Fruit fly (Drosophila melanogaster) whole organism, embryonic: ENCODE data around the gene CG7985.
A peak's percentile ranks its signal among the peaks of the same experiment; 100 is the strongest.

Experiments used
- BEAF-32 ChIP-seq: fragments of 200-800 bp; sonication (Bioruptor generic); optimal IDR thresholded peaks from 3 replicates; lab custom pipeline; 2017; ENCODE audit warnings: missing biosample characterization, missing genetic modification characterization, mild to moderate bottlenecking, moderate library complexity, missing genetic modification reagents
- CG10431 ChIP-seq: fragments of 200-800 bp; sonication (Bioruptor generic); optimal IDR thresholded peaks from 3 replicates; lab custom pipeline; 2018; ENCODE audit warnings: missing biosample characterization, mild to moderate bottlenecking, missing genetic modification characterization
- CG10565 ChIP-seq: fragments of 200-800 bp; sonication (Bioruptor generic); optimal IDR thresholded peaks from 3 replicates; lab custom pipeline; 2016; ENCODE audit warnings: missing biosample characterization, mild to moderate bottlenecking, missing genetic modification characterization
- CG11247 ChIP-seq: fragments of 200-800 bp; sonication (Bioruptor generic); IDR thresholded peaks from 2 replicates; pipeline ENCODE4 v1.3.6; 2022; ENCODE audit warnings: missing biosample characterization, missing genetic modification characterization
- CG11398 ChIP-seq: fragments of 200-800 bp; sonication (Bioruptor generic); optimal IDR thresholded peaks from 2 replicates; lab custom pipeline; 2016; ENCODE audit warnings: missing biosample characterization, missing genetic modification characterization
- CG11456 ChIP-seq: fragments of 200-800 bp; sonication (Bioruptor generic); IDR thresholded peaks from 3 replicates; pipeline ENCODE4 v1.3.6; 2022; ENCODE audit warnings: missing biosample characterization, missing genetic modification characterization
- CG12391 ChIP-seq: fragments of 200-800 bp; sonication (Bioruptor generic); optimal IDR thresholded peaks from 3 replicates; lab custom pipeline; 2018; ENCODE audit warnings: missing biosample characterization, mild to moderate bottlenecking, missing genetic modification characterization, moderate library complexity
- CG13894 ChIP-seq: fragments of 200-800 bp; sonication (Bioruptor generic); optimal IDR thresholded peaks from 3 replicates; lab custom pipeline; 2018; ENCODE audit warnings: missing biosample characterization, mild to moderate bottlenecking, missing genetic modification characterization, moderate library complexity
- CG17361 ChIP-seq: fragments of 200-800 bp; sonication (Bioruptor generic); IDR thresholded peaks from 3 replicates; pipeline ENCODE4 v1.3.6; 2022; ENCODE audit warnings: missing biosample characterization, missing genetic modification characterization
- CG17829 ChIP-seq: fragments of 200-800 bp; optimal IDR thresholded peaks from 2 replicates; lab custom pipeline; 2019; ENCODE audit warnings: missing biosample characterization, mild to moderate bottlenecking, missing genetic modification characterization, moderate library complexity
- CG18476 ChIP-seq: fragments of 200-800 bp; sonication (Bioruptor generic); optimal IDR thresholded peaks from 2 replicates; lab custom pipeline; 2016; ENCODE audit warnings: missing biosample characterization, mild to moderate bottlenecking, missing genetic modification characterization
- CG18619 ChIP-seq: fragments of 200-800 bp; sonication (Bioruptor generic); optimal IDR thresholded peaks from 3 replicates; lab custom pipeline; 2017; ENCODE audit warnings: missing biosample characterization, mild to moderate bottlenecking, missing genetic modification characterization
- CG2120 ChIP-seq: fragments of 200-800 bp; sonication (Bioruptor generic); optimal IDR thresholded peaks from 3 replicates; lab custom pipeline; 2016; ENCODE audit warnings: missing biosample characterization, missing genetic modification characterization
- CG2202 ChIP-seq: fragments of 200-800 bp; sonication (Bioruptor generic); optimal IDR thresholded peaks from 2 replicates; lab custom pipeline; 2018; ENCODE audit warnings: missing biosample characterization, mild to moderate bottlenecking, missing genetic modification characterization
- CG2712 ChIP-seq: fragments of 200-800 bp; optimal IDR thresholded peaks from 3 replicates; lab custom pipeline; 2019; ENCODE audit warnings: missing biosample characterization, mild to moderate bottlenecking, missing genetic modification characterization, moderate library complexity
- CG2875 ChIP-seq: fragments of 200-800 bp; sonication (Bioruptor generic); optimal IDR thresholded peaks from 2 replicates; lab custom pipeline; 2017; ENCODE audit warnings: missing biosample characterization, mild to moderate bottlenecking, missing genetic modification characterization, missing genetic modification reagents
- CG30403 ChIP-seq: fragments of 200-800 bp; sonication (Bioruptor generic); optimal IDR thresholded peaks from 3 replicates; lab custom pipeline; 2016; ENCODE audit warnings: missing biosample characterization, missing genetic modification characterization
- CG33213 ChIP-seq: fragments of 200-800 bp; sonication (Bioruptor generic); optimal IDR thresholded peaks from 3 replicates; lab custom pipeline; 2016; ENCODE audit warnings: missing biosample characterization, missing genetic modification characterization
- CG33557 ChIP-seq: fragments of 200-800 bp; sonication (Bioruptor generic); optimal IDR thresholded peaks from 2 replicates; lab custom pipeline; 2019; ENCODE audit warnings: missing biosample characterization, mild to moderate bottlenecking, missing genetic modification characterization, moderate library complexity
- CG34376 ChIP-seq: fragments of 200-800 bp; sonication (Bioruptor generic); optimal IDR thresholded peaks from 2 replicates; lab custom pipeline; 2018; ENCODE audit warnings: missing biosample characterization, mild to moderate bottlenecking, missing genetic modification characterization
- CG4404 ChIP-seq: fragments of 200-800 bp; sonication (Bioruptor generic); IDR thresholded peaks from 2 replicates; pipeline ENCODE4 v1.3.6; 2022; ENCODE audit warnings: missing biosample characterization, missing genetic modification characterization
- CG7271 ChIP-seq: fragments of 200-800 bp; sonication (Bioruptor generic); optimal IDR thresholded peaks from 2 replicates; lab custom pipeline; 2018; ENCODE audit warnings: missing biosample characterization, mild to moderate bottlenecking, missing genetic modification characterization, moderate library complexity
- CG7928 ChIP-seq: fragments of 200-800 bp; sonication (Bioruptor generic); optimal IDR thresholded peaks from 2 replicates; lab custom pipeline; 2017; ENCODE audit warnings: missing biosample characterization, mild to moderate bottlenecking, missing genetic modification characterization
- CG8388 ChIP-seq: fragments of 200-800 bp; sonication (Bioruptor generic); optimal IDR thresholded peaks from 2 replicates; lab custom pipeline; 2019; ENCODE audit warnings: missing biosample characterization, mild to moderate bottlenecking, missing genetic modification characterization, moderate library complexity
- Camta ChIP-seq: fragments of 200-800 bp; sonication (Bioruptor generic); optimal IDR thresholded peaks from 2 replicates; lab custom pipeline; 2016; ENCODE audit warnings: missing biosample characterization, missing genetic modification characterization
- Dfd ChIP-seq, 2 experiments: fragments of >200 bp; optimal IDR thresholded peaks; 2 replicates each; lab custom pipeline; 2017; ENCODE audit warnings: missing biosample characterization in 2 of 2, missing genetic modification characterization in 2 of 2
- Dip3 ChIP-seq: fragments of 200-800 bp; sonication (Bioruptor generic); optimal IDR thresholded peaks from 3 replicates; lab custom pipeline; 2016; ENCODE audit warnings: missing biosample characterization, missing genetic modification characterization
- ERR ChIP-seq: fragments of 200-800 bp; sonication (Bioruptor generic); optimal IDR thresholded peaks from 2 replicates; lab custom pipeline; 2016; ENCODE audit warnings: missing biosample characterization, missing genetic modification characterization
- GATAe ChIP-seq: fragments of 200-800 bp; sonication (Bioruptor generic); conservative IDR thresholded peaks from 2 replicates; pipeline ENCODE4 v1.3.6; 2022; ENCODE audit warnings: missing biosample characterization, missing genetic modification characterization
- Lim3 ChIP-seq: fragments of 200-800 bp; sonication (Bioruptor generic); IDR thresholded peaks from 2 replicates; pipeline ENCODE4 v1.3.6; 2022; ENCODE audit warnings: missing biosample characterization, missing genetic modification characterization
- Meics ChIP-seq: fragments of 200-800 bp; sonication (Bioruptor generic); optimal IDR thresholded peaks from 2 replicates; lab custom pipeline; 2017; ENCODE audit warnings: missing biosample characterization, mild to moderate bottlenecking, missing genetic modification characterization
- Mes4 ChIP-seq: fragments of 200-800 bp; sonication (Bioruptor generic); optimal IDR thresholded peaks from 2 replicates; lab custom pipeline; 2016; ENCODE audit warnings: missing biosample characterization, missing genetic modification characterization
- Nf-YC ChIP-seq: fragments of 200-800 bp; optimal IDR thresholded peaks from 3 replicates; lab custom pipeline; 2019; ENCODE audit warnings: missing biosample characterization, mild to moderate bottlenecking, missing genetic modification characterization, moderate library complexity
- Side ChIP-seq: fragments of 200-800 bp; sonication (Bioruptor generic); optimal IDR thresholded peaks from 2 replicates; lab custom pipeline; 2016; ENCODE audit warnings: missing biosample characterization, missing genetic modification characterization
- Xbp1 ChIP-seq: fragments of 200-800 bp; sonication (Bioruptor generic); optimal IDR thresholded peaks from 3 replicates; lab custom pipeline; 2016; ENCODE audit warnings: missing biosample characterization, mild to moderate bottlenecking, missing genetic modification characterization
- amos ChIP-seq: fragments of 200-800 bp; sonication (Bioruptor generic); IDR thresholded peaks from 2 replicates; pipeline ENCODE4 v1.3.6; 2022; ENCODE audit warnings: missing biosample characterization, missing genetic modification characterization; ENCODE audit not compliant: partially characterized antibody
- ase ChIP-seq: fragments of 200-800 bp; sonication (Bioruptor generic); IDR thresholded peaks from 3 replicates; pipeline ENCODE4 v1.3.6; 2022; ENCODE audit warnings: missing biosample characterization, missing genetic modification characterization
- bbx ChIP-seq: fragments of 200-800 bp; sonication (Bioruptor generic); IDR thresholded peaks from 2 replicates; pipeline ENCODE4 v1.3.6; 2022; ENCODE audit warnings: missing biosample characterization, missing genetic modification characterization; ENCODE audit not compliant: partially characterized antibody
- bigmax ChIP-seq: fragments of 200-800 bp; sonication (Bioruptor generic); optimal IDR thresholded peaks from 2 replicates; lab custom pipeline; 2018; ENCODE audit warnings: missing biosample characterization, mild to moderate bottlenecking, missing genetic modification characterization
- danr ChIP-seq: fragments of 200-800 bp; sonication (Bioruptor generic); IDR thresholded peaks from 2 replicates; pipeline ENCODE4 v1.3.6; 2022; ENCODE audit warnings: missing biosample characterization, missing genetic modification characterization
- dpn ChIP-seq, 2 experiments: fragments of 200-800 bp; sonication (Bioruptor generic); optimal IDR thresholded peaks; 3 replicates each; lab custom pipeline; 2016; ENCODE audit warnings: missing biosample characterization in 2 of 2, missing genetic modification characterization in 2 of 2
- fd102C ChIP-seq: fragments of 200-800 bp; sonication (Bioruptor generic); optimal IDR thresholded peaks from 2 replicates; lab custom pipeline; 2018; ENCODE audit warnings: missing biosample characterization, mild to moderate bottlenecking, missing genetic modification characterization, moderate library complexity
- fd96Cb ChIP-seq: fragments of 200-800 bp; sonication (Bioruptor generic); optimal IDR thresholded peaks from 2 replicates; lab custom pipeline; 2018; ENCODE audit warnings: missing biosample characterization, mild to moderate bottlenecking, missing genetic modification characterization, moderate library complexity
- ken ChIP-seq: fragments of 200-800 bp; sonication (Bioruptor generic); IDR thresholded peaks from 3 replicates; pipeline ENCODE4 v1.3.6; 2022; ENCODE audit warnings: missing biosample characterization, missing genetic modification characterization
- lab ChIP-seq: fragments of 200-800 bp; sonication (Bioruptor generic); optimal IDR thresholded peaks from 3 replicates; lab custom pipeline; 2017; ENCODE audit warnings: missing biosample characterization, missing genetic modification characterization, mild to moderate bottlenecking, moderate library complexity, missing genetic modification reagents
- maf-S ChIP-seq: fragments of 200-800 bp; sonication (Bioruptor generic); optimal IDR thresholded peaks from 2 replicates; lab custom pipeline; 2016; ENCODE audit warnings: missing biosample characterization, missing genetic modification characterization
- sens ChIP-seq: fragments of 200-800 bp; sonication (Bioruptor generic); peaks from one replicate; lab custom pipeline; 2016; ENCODE audit warnings: missing biosample characterization, missing genetic modification characterization
- slp2 ChIP-seq: fragments of 200-800 bp; sonication (Bioruptor generic); optimal IDR thresholded peaks from 2 replicates; lab custom pipeline; 2016; ENCODE audit warnings: missing biosample characterization, missing genetic modification characterization
- tio ChIP-seq: fragments of 200-800 bp; sonication (Bioruptor generic); optimal IDR thresholded peaks from 2 replicates; lab custom pipeline; 2017; ENCODE audit warnings: missing biosample characterization, missing genetic modification characterization, inconsistent platforms
- unc-4 ChIP-seq: fragments of 200-800 bp; sonication (Bioruptor generic); IDR thresholded peaks from 2 replicates; pipeline ENCODE4 v1.3.6; 2022; ENCODE audit warnings: missing biosample characterization, missing genetic modification characterization; ENCODE audit not compliant: partially characterized antibody
- wdn ChIP-seq: fragments of 200-800 bp; sonication (Bioruptor generic); IDR thresholded peaks from 2 replicates; pipeline ENCODE4 v1.3.6; 2022; ENCODE audit warnings: missing biosample characterization, missing genetic modification characterization

CG7985 gene

DNA sequence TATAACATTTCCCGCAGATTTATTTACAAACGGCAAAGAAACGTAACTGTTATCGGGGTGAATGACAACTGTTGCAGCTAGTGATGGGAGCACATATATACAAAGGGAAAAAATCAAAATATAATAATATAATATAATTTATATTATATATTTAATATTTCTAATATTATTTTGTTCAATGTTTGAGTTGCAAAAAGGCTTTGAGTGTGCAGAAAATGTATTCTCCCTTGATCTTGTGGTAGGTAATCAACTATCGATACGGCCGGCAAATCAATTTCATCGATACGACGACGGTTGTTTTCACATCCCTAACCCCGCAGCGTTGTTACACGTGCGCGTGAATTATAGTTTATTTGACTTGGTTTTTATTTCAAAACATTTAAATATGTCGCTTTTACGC is 23.8 kb downstream of the CG7985 start, which contains the start of the genes mTerf5 and Non3 (continued):
- TF ChIP-seq Meics (peak; percentile 65), Dip3 (peak; percentile 8), GATAe (GFP tag; lab: Robert Waterston, UW) (no peak), lab (GFP tag; lab: Kevin White, UChicago) (peak; percentile 64), CG2120 (GFP tag; lab: Kevin White, UChicago) (peak; percentile 63), CG34376 (no peak), amos (GFP tag; lab: Robert Waterston, UW) (peak; percentile 84), bbx (GFP tag; lab: Robert Waterston, UW) (peak; percentile 72; the same call in 1 of the 2 replicates), CG7928 (GFP tag; lab: Kevin White, UChicago) (no peak), sens (GFP tag; lab: Kevin White, UChicago) (peak; percentile 83), fd102C (GFP tag; lab: Kevin White, UChicago) (no peak), CG18476 (GFP tag; lab: Kevin White, UChicago) (peak; percentile 10), ken (GFP tag; lab: Robert Waterston, UW) (peak; percentile 45; the same call in 1 of the 3 replicates), CG17829 (tag; lab: Kevin White, UChicago) (peak; percentile 76), Nf-YC (tag; lab: Kevin White, UChicago) (peak; percentile 65), CG30403 (peak; percentile 61), wdn (no peak), CG33557 (GFP tag; lab: Kevin White, UChicago) (peak; percentile 47), BEAF-32 (GFP tag; lab: Kevin White, UChicago) (peak; percentile 81), CG10565 (GFP tag; lab: Kevin White, UChicago) (no peak), tio (GFP tag; lab: Kevin White, UChicago) (no peak), ERR (no peak), CG2712 (tag; lab: Kevin White, UChicago) (peak; percentile 80), Mes4 (GFP tag; lab: Kevin White, UChicago) (no peak), CG17361 (peak; percentile 58; the same call in 2 of the 3 replicates), slp2 (GFP tag; lab: Kevin White, UChicago) (no peak), maf-S (no peak), dpn (GFP tag; optimal IDR thresholded peaks at IDR 0.05; lab: Kevin White, UChicago) (peak; percentile 2 to 73), CG2202 (tag; lab: Kevin White, UChicago) (peak; percentile 31), CG7271 (peak; percentile 44), CG4404 (peak; percentile 34; the same call in 1 of the 2 replicates), CG8388 (peak; percentile 61), bigmax (GFP tag; lab: Kevin White, UChicago) (no peak), Camta (GFP tag; lab: Kevin White, UChicago) (no peak), danr (no peak), Side (no peak), Dfd (GFP tag; optimal IDR thresholded peaks at IDR 0.05; lab: Kevin White, UChicago) (no peak), CG18619 (GFP tag; lab: Kevin White, UChicago) (peak; percentile 9), CG2875 (peak; percentile 2), CG33213 (GFP tag; lab: Kevin White, UChicago) (no peak), fd96Cb (peak; percentile 40), CG10431 (GFP tag; lab: Kevin White, UChicago) (no peak), ase (GFP tag; lab: Robert Waterston, UW) (0 out of 3 replicates have a peak, but pooled peaks have one; percentile 30), Lim3 (no peak), CG12391 (tag; lab: Kevin White, UChicago) (peak; percentile 84), Xbp1 (GFP tag; lab: Kevin White, UChicago) (peak; percentile 75), CG13894 (tag; lab: Kevin White, UChicago) (peak; percentile 47), CG11456 (GFP tag; lab: Robert Waterston, UW) (peak; percentile 38; the same call in 1 of the 3 replicates), unc-4 (peak; percentile 90), CG11398 (no peak), CG11247 (no peak)
